Worm (Caenorhabditis elegans) whole organism, midembryonic: ENCODE results near the gene T09A5.5.

Experiments
- T22C8.4 ChIP-seq: fragments of 200-800 bp; sonication (Bioruptor generic); IDR thresholded peaks from 2 replicates; pipeline ENCODE4 v1.3.6; 2022; ENCODE audit warnings: missing genetic modification characterization, missing compliant biosample characterization
- cog-1 ChIP-seq: sonication (generic microtip); optimal IDR thresholded peaks from 2 replicates; lab custom pipeline; 2016; ENCODE audit warnings: missing genetic modification characterization, missing compliant biosample characterization
- flt-1 ChIP-seq: fragments of 200-800 bp; sonication (Bioruptor generic); IDR thresholded peaks from 2 replicates; pipeline ENCODE4 v1.3.6; 2022; ENCODE audit warnings: missing genetic modification characterization, missing compliant biosample characterization
- klf-2 ChIP-seq: fragments of 200-800 bp; sonication (Bioruptor generic); conservative IDR thresholded peaks from 2 replicates; pipeline ENCODE4 v1.3.6; 2022; ENCODE audit warnings: missing genetic modification reagents, missing genetic modification characterization, missing compliant biosample characterization
- med-1 ChIP-seq: sonication (generic microtip); optimal IDR thresholded peaks from 2 replicates; lab custom pipeline; 2017; ENCODE audit warnings: missing genetic modification characterization, mild to moderate bottlenecking, missing compliant biosample characterization, antibody characterized with exemption, missing genetic modification reagents; ENCODE audit not compliant: insufficient read depth
- ref-1 ChIP-seq: fragments of 200-800 bp; sonication (Bioruptor generic); conservative IDR thresholded peaks from 2 replicates; pipeline ENCODE4 v1.3.6; 2022; ENCODE audit warnings: missing genetic modification reagents, missing genetic modification characterization, missing compliant biosample characterization
- tab-1 ChIP-seq: fragments of 200-800 bp; sonication (Bioruptor generic); IDR thresholded peaks from 2 replicates; pipeline ENCODE4 v1.3.6; 2022; ENCODE audit warnings: missing genetic modification characterization, missing compliant biosample characterization
- ztf-23 ChIP-seq: fragments of 200-800 bp; sonication (Bioruptor generic); IDR thresholded peaks from 2 replicates; pipeline ENCODE4 v1.3.6; 2022; ENCODE audit warnings: missing genetic modification reagents, missing genetic modification characterization, missing compliant biosample characterization
- ztf-29 ChIP-seq: fragments of 200-800 bp; sonication (Bioruptor generic); IDR thresholded peaks from 2 replicates; pipeline ENCODE4 v1.3.6; 2022; ENCODE audit warnings: missing genetic modification reagents, missing genetic modification characterization, missing compliant biosample characterization

The T09A5.5 gene

ce11 chrII:7853679-7854078, at the start of gene T09A5.5:
Gene T09A5.5 (minus strand): TSS chrII:7853779.
- no peak for TF ChIP-seq klf-2
- no peak for TF ChIP-seq cog-1
- TF ChIP-seq ztf-23 (GFP tag; lab: Robert Waterston, UW) = no peak
- no peak for TF ChIP-seq tab-1 (GFP tag; lab: Robert Waterston, UW)
- TF ChIP-seq ztf-29 (GFP tag; lab: Robert Waterston, UW) = no peak
- TF ChIP-seq flt-1 (GFP tag; lab: Robert Waterston, UW) = no peak
- TF ChIP-seq med-1 = no peak
- no peak for TF ChIP-seq T22C8.4 (GFP tag; lab: Robert Waterston, UW)
- TF ChIP-seq ref-1 (GFP tag; lab: Robert Waterston, UW) = no peak

- TF ChIP-seq klf-2 (no peak), tab-1 (GFP tag; lab: Robert Waterston, UW) (no peak), flt-1 (GFP tag; lab: Robert Waterston, UW) (no peak), ref-1 (GFP tag; lab: Robert Waterston, UW) (no peak), T22C8.4 (GFP tag; lab: Robert Waterston, UW) (no peak), ztf-23 (GFP tag; lab: Robert Waterston, UW) (no peak), cog-1 (no peak), ztf-29 (GFP tag; lab: Robert Waterston, UW) (no peak), med-1 (no peak)
Observed at ce11 chrII:7901990-7902389, 48.4 kb upstream of the T09A5.5 start.

ce11 chrII:7900762-7901161, 47.2 kb upstream of the T09A5.5 start:
- no peak for TF ChIP-seq ref-1 (GFP tag; lab: Robert Waterston, UW)
- TF ChIP-seq tab-1 (GFP tag; lab: Robert Waterston, UW) = no peak
- no peak for TF ChIP-seq ztf-23 (GFP tag; lab: Robert Waterston, UW)
- TF ChIP-seq med-1 = no peak
- no peak for TF ChIP-seq klf-2
- no peak for TF ChIP-seq ztf-29 (GFP tag; lab: Robert Waterston, UW)
- no peak for TF ChIP-seq flt-1 (GFP tag; lab: Robert Waterston, UW)
- no peak for TF ChIP-seq T22C8.4 (GFP tag; lab: Robert Waterston, UW)
- no peak for TF ChIP-seq cog-1

ce11 chrII:7900190-7900672, 46.7 kb upstream of the T09A5.5 start, which contains the start of gene rev-1:
Gene rev-1 (plus strand): TSS chrII:7900622.
- no peak for TF ChIP-seq ztf-29 (GFP tag; lab: Robert Waterston, UW)
- TF ChIP-seq ref-1 (GFP tag; lab: Robert Waterston, UW) = no peak
- TF ChIP-seq klf-2 = no peak
- no peak for TF ChIP-seq flt-1 (GFP tag; lab: Robert Waterston, UW)

- TF ChIP-seq cog-1 (no peak), ref-1 (GFP tag; lab: Robert Waterston, UW) (no peak), med-1 (no peak), tab-1 (GFP tag; lab: Robert Waterston, UW) (no peak)
Observed at ce11 chrII:7895190-7895589, 41.6 kb upstream of the T09A5.5 start.

ce11 chrII:7893648-7894047, 40.1 kb upstream of the T09A5.5 start:
- no peak for TF ChIP-seq flt-1 (GFP tag; lab: Robert Waterston, UW)
- no peak for TF ChIP-seq ztf-29 (GFP tag; lab: Robert Waterston, UW)
- TF ChIP-seq T22C8.4 (GFP tag; lab: Robert Waterston, UW) = no peak
- TF ChIP-seq ztf-23 (GFP tag; lab: Robert Waterston, UW) = no peak
- TF ChIP-seq cog-1 = no peak
- TF ChIP-seq klf-2 = no peak
- no peak for TF ChIP-seq med-1
- no peak for TF ChIP-seq tab-1 (GFP tag; lab: Robert Waterston, UW)
- TF ChIP-seq ref-1 (GFP tag; lab: Robert Waterston, UW) = no peak

ce11 chrII:7892761-7893272, 39.2 kb upstream of the T09A5.5 start, which contains the start of gene ptc-1:
Gene ptc-1 (plus strand): TSS chrII:7893222.
- no peak for TF ChIP-seq ztf-23 (GFP tag; lab: Robert Waterston, UW)

ce11 chrII:7891869-7892615, 38.5 kb upstream of the T09A5.5 start:
- TF ChIP-seq cog-1 = no peak
- TF ChIP-seq ref-1 (GFP tag; lab: Robert Waterston, UW) = no peak
- TF ChIP-seq flt-1 (GFP tag; lab: Robert Waterston, UW) = 0 out of 2 replicates have a peak, but pooled peaks have one; percentile 63
- 0 out of 2 replicates have a peak, but pooled peaks have one; percentile 54 for TF ChIP-seq ztf-23 (GFP tag; lab: Robert Waterston, UW)

ce11 chrII:7889321-7889720, 35.7 kb upstream of the T09A5.5 start:
- no peak for TF ChIP-seq flt-1 (GFP tag; lab: Robert Waterston, UW)
- no peak for TF ChIP-seq klf-2
- no peak for TF ChIP-seq ztf-29 (GFP tag; lab: Robert Waterston, UW)
- TF ChIP-seq T22C8.4 (GFP tag; lab: Robert Waterston, UW) = no peak
- TF ChIP-seq cog-1 = no peak
- no peak for TF ChIP-seq ref-1 (GFP tag; lab: Robert Waterston, UW)
- no peak for TF ChIP-seq ztf-23 (GFP tag; lab: Robert Waterston, UW)
- no peak for TF ChIP-seq tab-1 (GFP tag; lab: Robert Waterston, UW)
- no peak for TF ChIP-seq med-1

- TF ChIP-seq tab-1 (GFP tag; lab: Robert Waterston, UW) (no peak), flt-1 (GFP tag; lab: Robert Waterston, UW) (no peak), ztf-23 (GFP tag; lab: Robert Waterston, UW) (no peak), klf-2 (no peak)
Observed at ce11 chrII:7888759-7889158, 35.2 kb upstream of the T09A5.5 start.
